Worm (Caenorhabditis elegans) whole organism, L3 larva: ENCODE data around the gene ctns-1.

Experiments
- R02D3.7 ChIP-seq: fragments of 150-350 bp; optimal IDR thresholded peaks from 2 replicates; lab custom pipeline; 2014; ENCODE audit warnings: missing biosample characterization, missing genetic modification characterization
- ama-1 ChIP-seq: fragments of 150-350 bp; optimal IDR thresholded peaks from 2 replicates; lab custom pipeline; 2018
- ceh-16 ChIP-seq: sonication (generic microtip); optimal IDR thresholded peaks from 2 replicates; lab custom pipeline; 2017; ENCODE audit warnings: missing biosample characterization, missing genetic modification characterization
- ceh-28 ChIP-seq: fragments of 150-350 bp; optimal IDR thresholded peaks from 2 replicates; lab custom pipeline; 2014; ENCODE audit warnings: missing biosample characterization, missing genetic modification reagents, missing genetic modification characterization
- ceh-82 ChIP-seq: fragments of 150-350 bp; optimal IDR thresholded peaks from 2 replicates; lab custom pipeline; 2014; ENCODE audit warnings: missing biosample characterization, missing genetic modification characterization
- daf-12 ChIP-seq: fragments of 150-350 bp; optimal IDR thresholded peaks from 2 replicates; lab custom pipeline; 2014; ENCODE audit warnings: missing biosample characterization, missing genetic modification reagents, missing genetic modification characterization
- egl-27 ChIP-seq: sonication (generic microtip); optimal IDR thresholded peaks from 4 replicates; lab custom pipeline; 2017; ENCODE audit warnings: missing biosample characterization, missing genetic modification reagents, missing genetic modification characterization
- elt-1 ChIP-seq: fragments of 150-350 bp; optimal IDR thresholded peaks from 2 replicates; lab custom pipeline; 2014; ENCODE audit warnings: missing biosample characterization, missing genetic modification characterization
- elt-2 ChIP-seq: sonication (generic microtip); optimal IDR thresholded peaks from 2 replicates; lab custom pipeline; 2016; ENCODE audit warnings: missing genetic modification reagents, mild to moderate bottlenecking, missing genetic modification characterization, missing compliant biosample characterization
- eor-1 ChIP-seq, 2 experiments: fragments of 150-350 bp; optimal IDR thresholded peaks; 2 replicates each; lab custom pipeline; 2014 to 2018; ENCODE audit warnings: missing biosample characterization in 2 of 2, missing genetic modification characterization in 2 of 2
- fkh-2 ChIP-seq: fragments of 150-350 bp; optimal IDR thresholded peaks from 2 replicates; lab custom pipeline; 2014; ENCODE audit warnings: missing biosample characterization, missing genetic modification reagents, missing genetic modification characterization
- fos-1 ChIP-seq: fragments of 150-350 bp; optimal IDR thresholded peaks from 2 replicates; lab custom pipeline; 2014; ENCODE audit warnings: missing biosample characterization, missing genetic modification characterization
- hmg-11 ChIP-seq: sonication (generic microtip); optimal IDR thresholded peaks from 2 replicates; lab custom pipeline; 2016; ENCODE audit warnings: missing genetic modification characterization, missing compliant biosample characterization
- jun-1 ChIP-seq: fragments of 150-350 bp; optimal IDR thresholded peaks from 2 replicates; lab custom pipeline; 2014; ENCODE audit warnings: missing biosample characterization, missing genetic modification reagents, missing genetic modification characterization
- lin-15B ChIP-seq: fragments of 150-350 bp; optimal IDR thresholded peaks from 2 replicates; lab custom pipeline; 2014; ENCODE audit warnings: missing biosample characterization, missing genetic modification characterization
- lsy-12 ChIP-seq: sonication (generic microtip); optimal IDR thresholded peaks from 2 replicates; lab custom pipeline; 2016; ENCODE audit warnings: mild to moderate bottlenecking, missing genetic modification characterization, missing compliant biosample characterization
- mml-1 ChIP-seq: fragments of 150-350 bp; sonication (generic microtip); optimal IDR thresholded peaks from 3 replicates; lab custom pipeline; 2014; ENCODE audit warnings: missing biosample characterization, missing genetic modification characterization
- nfya-1 ChIP-seq: sonication (generic microtip); optimal IDR thresholded peaks from 2 replicates; lab custom pipeline; 2017; ENCODE audit warnings: missing genetic modification characterization, mild to moderate bottlenecking, missing compliant biosample characterization, antibody characterized with exemption, moderate library complexity; ENCODE audit not compliant: insufficient read depth
- nhr-11 ChIP-seq: fragments of 150-350 bp; optimal IDR thresholded peaks from 2 replicates; lab custom pipeline; 2014; ENCODE audit warnings: missing biosample characterization, missing genetic modification characterization
- nhr-12 ChIP-seq: fragments of 150-350 bp; optimal IDR thresholded peaks from 2 replicates; lab custom pipeline; 2014; ENCODE audit warnings: missing biosample characterization, missing genetic modification characterization
- nhr-23 ChIP-seq: fragments of 150-350 bp; optimal IDR thresholded peaks from 2 replicates; lab custom pipeline; 2014; ENCODE audit warnings: missing biosample characterization, missing genetic modification reagents, missing genetic modification characterization
- nhr-237 ChIP-seq: fragments of 150-350 bp; optimal IDR thresholded peaks from 2 replicates; lab custom pipeline; 2014; ENCODE audit warnings: missing biosample characterization, missing genetic modification characterization
- nhr-25 ChIP-seq: sonication (generic microtip); optimal IDR thresholded peaks from 2 replicates; lab custom pipeline; 2017; ENCODE audit warnings: missing biosample characterization, missing genetic modification characterization
- nhr-28 ChIP-seq: fragments of 150-350 bp; optimal IDR thresholded peaks from 2 replicates; lab custom pipeline; 2014; ENCODE audit warnings: missing biosample characterization, missing genetic modification characterization
- nhr-43 ChIP-seq: sonication (generic microtip); optimal IDR thresholded peaks from 2 replicates; lab custom pipeline; 2016; ENCODE audit warnings: mild to moderate bottlenecking, missing genetic modification characterization, missing compliant biosample characterization; ENCODE audit not compliant: poor library complexity, severe bottlenecking
- nhr-67 ChIP-seq: fragments of 150-350 bp; optimal IDR thresholded peaks from 2 replicates; lab custom pipeline; 2014; ENCODE audit warnings: missing biosample characterization, missing genetic modification characterization
- nhr-77 ChIP-seq: fragments of 150-350 bp; optimal IDR thresholded peaks from 2 replicates; lab custom pipeline; 2014; ENCODE audit warnings: missing biosample characterization, missing genetic modification characterization
- pha-4 ChIP-seq: fragments of 150-350 bp; optimal IDR thresholded peaks from 2 replicates; lab custom pipeline; 2014; ENCODE audit warnings: missing biosample characterization, missing genetic modification reagents, missing genetic modification characterization
- snpc-4 ChIP-seq: fragments of 150-350 bp; optimal IDR thresholded peaks from 2 replicates; lab custom pipeline; 2014; ENCODE audit warnings: missing biosample characterization, missing genetic modification characterization
- unc-39 ChIP-seq: sonication (generic microtip); optimal IDR thresholded peaks from 4 replicates; lab custom pipeline; 2017; ENCODE audit warnings: missing biosample characterization, missing genetic modification characterization
- unc-62 ChIP-seq: fragments of 150-350 bp; sonication (generic microtip); optimal IDR thresholded peaks from 4 replicates; lab custom pipeline; 2014; ENCODE audit warnings: missing biosample characterization, missing genetic modification reagents, missing genetic modification characterization
- ztf-11 ChIP-seq: fragments of 150-350 bp; optimal IDR thresholded peaks from 2 replicates; lab custom pipeline; 2014; ENCODE audit warnings: missing biosample characterization, missing genetic modification characterization
- ztf-4 ChIP-seq: fragments of 150-350 bp; optimal IDR thresholded peaks from 2 replicates; lab custom pipeline; 2014; ENCODE audit warnings: missing biosample characterization, missing genetic modification characterization

ctns-1 gene

ce11 chrII:8131413-8131966, 5.2 kb downstream of the ctns-1 start (continued):
- no peak for TF ChIP-seq ztf-4 (tag; lab: Kevin White, UChicago)
- TF ChIP-seq nhr-77 (tag; lab: Kevin White, UChicago) = no peak
- no peak for TF ChIP-seq elt-1 (tag; lab: Kevin White, UChicago)
- TF ChIP-seq mml-1 (tag; lab: Kevin White, UChicago) = no peak
- peak; percentile 8 for TF ChIP-seq lin-15B (tag; lab: Kevin White, UChicago)
- no peak for TF ChIP-seq nhr-237 (tag; lab: Kevin White, UChicago)
- peak; percentile 55 for TF ChIP-seq ceh-28 (tag; lab: Kevin White, UChicago)
- TF ChIP-seq nhr-25 (tag; lab: Kevin White, UChicago) = peak; percentile 93
- TF ChIP-seq ztf-11 = no peak
- peak; percentile 19 for TF ChIP-seq nhr-11 (tag; lab: Kevin White, UChicago)
- TF ChIP-seq jun-1 (tag; lab: Kevin White, UChicago) = peak; percentile 5
- TF ChIP-seq ceh-82 (tag; lab: Kevin White, UChicago) = no peak
- TF ChIP-seq nhr-43 (tag; lab: Kevin White, UChicago) = peak; percentile 24
- TF ChIP-seq snpc-4 (tag; lab: Kevin White, UChicago) = peak; percentile 21
- TF ChIP-seq fos-1 (tag; lab: Kevin White, UChicago) = no peak
- TF ChIP-seq, all 47 proteins: peak for 19

- TF ChIP-seq pha-4 (peak; percentile 25), fkh-2 (tag; lab: Kevin White, UChicago) (no peak), nhr-28 (no peak), daf-12 (tag; lab: Kevin White, UChicago) (peak; percentile 62), lsy-12 (tag; lab: Kevin White, UChicago) (peak; percentile 28), ama-1 (lab: Kevin White, UChicago) (peak; percentile 67), fos-1 (tag; lab: Kevin White, UChicago) (no peak), mml-1 (tag; lab: Kevin White, UChicago) (no peak)
Observed at ce11 chrII:8130792-8131191, 5.9 kb downstream of the ctns-1 start.

- peak; percentile 22 for TF ChIP-seq nfya-1 (tag; lab: Kevin White, UChicago)
- TF ChIP-seq unc-39 (tag; lab: Kevin White, UChicago) = no peak
- TF ChIP-seq nhr-25 (tag; lab: Kevin White, UChicago) = peak; percentile 72
- TF ChIP-seq ama-1 (lab: Kevin White, UChicago) = peak; percentile 34
- no peak for TF ChIP-seq nhr-11 (tag; lab: Kevin White, UChicago)
- TF ChIP-seq nhr-67 = no peak
- TF ChIP-seq elt-1 (tag; lab: Kevin White, UChicago) = peak; percentile 23
Observed at ce11 chrII:8129495-8130010, 7.2 kb downstream of the ctns-1 start, which contains the start of gene ulp-4. Gene ulp-4, plus strand, starts transcription at chrII:8129960.

- TF ChIP-seq nhr-12 (tag; lab: Kevin White, UChicago) = no peak
- TF ChIP-seq elt-1 (tag; lab: Kevin White, UChicago) = no peak
- TF ChIP-seq eor-1 (tag; optimal IDR thresholded peaks at IDR 0.05; lab: Kevin White, UChicago) = no peak
- TF ChIP-seq fos-1 (tag; lab: Kevin White, UChicago) = no peak
- no peak for TF ChIP-seq mml-1 (tag; lab: Kevin White, UChicago)
- TF ChIP-seq ceh-16 (tag; lab: Kevin White, UChicago) = no peak
- TF ChIP-seq unc-62 = no peak
- TF ChIP-seq egl-27 = no peak
- no peak for TF ChIP-seq jun-1 (tag; lab: Kevin White, UChicago)
- TF ChIP-seq hmg-11 (tag; lab: Kevin White, UChicago) = no peak
- TF ChIP-seq elt-2 (tag; lab: Kevin White, UChicago) = no peak
- TF ChIP-seq nhr-67 = no peak
- TF ChIP-seq nhr-23 (tag; lab: Kevin White, UChicago) = no peak
- TF ChIP-seq ama-1 (lab: Kevin White, UChicago) = no peak
- TF ChIP-seq R02D3.7 (tag; lab: Kevin White, UChicago) = no peak
- no peak for TF ChIP-seq nhr-43 (tag; lab: Kevin White, UChicago)
Observed at ce11 chrII:8129040-8129387, 7.7 kb downstream of the ctns-1 start.
